Fruit fly (Drosophila melanogaster) whole organism, wandering third instar larva: ENCODE data around the gene PolrMT.

Source experiments
- Abd-B ChIP-seq: fragments of >200 bp; optimal IDR thresholded peaks from 2 replicates; lab custom pipeline; 2017; ENCODE audit warnings: missing biosample characterization, missing genetic modification characterization
- CG9705 ChIP-seq: fragments of 200-800 bp; sonication (Bioruptor generic); optimal IDR thresholded peaks from 2 replicates; lab custom pipeline; 2018; ENCODE audit warnings: missing biosample characterization, mild to moderate bottlenecking, missing genetic modification characterization
- CrebA ChIP-seq: fragments of 200-800 bp; sonication (Bioruptor generic); optimal IDR thresholded peaks from 2 replicates; lab custom pipeline; 2016; ENCODE audit warnings: missing biosample characterization, mild to moderate bottlenecking, missing genetic modification characterization, borderline replicate concordance
- Dif ChIP-seq: fragments of 200-275, 200-300 bp; sonication (Bioruptor generic); optimal IDR thresholded peaks from 2 replicates; lab custom pipeline; 2018; ENCODE audit warnings: missing biosample characterization, missing genetic modification characterization; ENCODE audit not compliant: partially characterized antibody
- GATAd ChIP-seq: sonication (Bioruptor generic); optimal IDR thresholded peaks from 2 replicates; lab custom pipeline; 2016; ENCODE audit warnings: missing biosample characterization, missing genetic modification characterization
- HLH106 ChIP-seq: fragments of 200-800 bp; optimal IDR thresholded peaks from 3 replicates; lab custom pipeline; 2019; ENCODE audit warnings: missing biosample characterization, mild to moderate bottlenecking, missing genetic modification characterization, moderate library complexity
- Hr83 ChIP-seq: fragments of 200-300 bp; sonication (Bioruptor generic); optimal IDR thresholded peaks from 2 replicates; lab custom pipeline; 2016; ENCODE audit warnings: missing biosample characterization, mild to moderate bottlenecking, missing genetic modification characterization, moderate library complexity; ENCODE audit not compliant: poor library complexity, severe bottlenecking
- Jra ChIP-seq: sonication (Bioruptor generic); optimal IDR thresholded peaks from 2 replicates; lab custom pipeline; 2016; ENCODE audit warnings: missing biosample characterization, missing genetic modification characterization
- Mio ChIP-seq: sonication (Bioruptor generic); optimal IDR thresholded peaks from 2 replicates; lab custom pipeline; 2016; ENCODE audit warnings: missing biosample characterization, missing genetic modification characterization
- Myc ChIP-seq: fragments of >200 bp; optimal IDR thresholded peaks from 2 replicates; lab custom pipeline; 2017
- N ChIP-seq: fragments of >200 bp; optimal IDR thresholded peaks from 2 replicates; lab custom pipeline; 2018; ENCODE audit warnings: missing biosample characterization, missing external identifiers, missing genetic modification characterization
- OdsH ChIP-seq: fragments of 200-800 bp; sonication (Bioruptor generic); optimal IDR thresholded peaks from 2 replicates; lab custom pipeline; 2016; ENCODE audit warnings: missing biosample characterization, mild to moderate bottlenecking, missing genetic modification characterization
- Rel ChIP-seq, 2 experiments: fragments of 200-800 bp; sonication (Bioruptor generic) in 1 of 2; optimal IDR thresholded peaks; 2 replicates in 1 of 2; 3 replicates in 1 of 2; lab custom pipeline; 2016 to 2019; ENCODE audit warnings: mild to moderate bottlenecking in 2 of 2, missing biosample characterization in 2 of 2, missing genetic modification characterization in 2 of 2, moderate library complexity in 1 of 2
- Sp1 ChIP-seq: fragments of 200-800 bp; sonication (Bioruptor generic); optimal IDR thresholded peaks from 3 replicates; lab custom pipeline; 2019; ENCODE audit warnings: missing biosample characterization, mild to moderate bottlenecking, missing genetic modification characterization, moderate library complexity
- br ChIP-seq: fragments of 200-800 bp; sonication (Bioruptor generic); optimal IDR thresholded peaks from 2 replicates; lab custom pipeline; 2016; ENCODE audit warnings: missing biosample characterization, missing genetic modification characterization
- dl ChIP-seq, 2 experiments: fragments of 175-275, 200-275 bp in 1 of 2; fragments of 200-275 bp in 1 of 2; sonication (Bioruptor generic); optimal IDR thresholded peaks; lab custom pipeline; 2018; ENCODE audit warnings: mild to moderate bottlenecking in 2 of 2, missing biosample characterization in 2 of 2, missing genetic modification characterization in 2 of 2, moderate library complexity in 2 of 2; ENCODE audit not compliant: partially characterized antibody in 2 of 2, insufficient read depth in 1 of 2
- dsf ChIP-seq: sonication (Bioruptor generic); optimal IDR thresholded peaks from 2 replicates; lab custom pipeline; 2016; ENCODE audit warnings: missing biosample characterization, missing genetic modification characterization, borderline replicate concordance
- ey ChIP-seq: fragments of 200-800 bp; sonication (Bioruptor generic); optimal IDR thresholded peaks from 2 replicates; lab custom pipeline; 2016; ENCODE audit warnings: missing biosample characterization, missing genetic modification characterization
- foxo ChIP-seq, 2 experiments: fragments of 200-800 bp; sonication (Bioruptor generic); optimal IDR thresholded peaks; 2 replicates in 1 of 2; 3 replicates in 1 of 2; lab custom pipeline; 2016 to 2017; ENCODE audit warnings: missing biosample characterization in 2 of 2, missing genetic modification characterization in 2 of 2
- fru ChIP-seq: fragments of 200-800 bp; sonication (Bioruptor generic); optimal IDR thresholded peaks from 3 replicates; lab custom pipeline; 2016; ENCODE audit warnings: missing biosample characterization, mild to moderate bottlenecking, missing genetic modification characterization
- h ChIP-seq: fragments of 200-800 bp; sonication (Bioruptor generic); optimal IDR thresholded peaks from 3 replicates; lab custom pipeline; 2016; ENCODE audit warnings: missing biosample characterization, mild to moderate bottlenecking, missing genetic modification characterization
- jim ChIP-seq: fragments of 175-275, 200-325 bp; sonication (Bioruptor generic); optimal IDR thresholded peaks from 2 replicates; lab custom pipeline; 2016; ENCODE audit warnings: missing biosample characterization, mild to moderate bottlenecking, missing genetic modification characterization
- lola ChIP-seq: fragments of >200 bp; optimal IDR thresholded peaks from 2 replicates; lab custom pipeline; 2017; ENCODE audit warnings: missing biosample characterization, missing genetic modification characterization
- psq ChIP-seq: fragments of 200-800 bp; sonication (Bioruptor generic); optimal IDR thresholded peaks from 3 replicates; lab custom pipeline; 2017; ENCODE audit warnings: missing biosample characterization, mild to moderate bottlenecking, missing genetic modification characterization, moderate library complexity
- rgr ChIP-seq: fragments of 200-800 bp; sonication (Bioruptor generic); optimal IDR thresholded peaks from 3 replicates; lab custom pipeline; 2016; ENCODE audit warnings: missing biosample characterization, mild to moderate bottlenecking, missing genetic modification characterization
- sage ChIP-seq: fragments of 200-800 bp; sonication (Bioruptor generic); optimal IDR thresholded peaks from 2 replicates; lab custom pipeline; 2016; ENCODE audit warnings: missing biosample characterization, mild to moderate bottlenecking, missing genetic modification characterization
- sv ChIP-seq: fragments of 200-800 bp; sonication (Bioruptor generic); optimal IDR thresholded peaks from 3 replicates; lab custom pipeline; 2016; ENCODE audit warnings: missing biosample characterization, missing genetic modification characterization
- usp ChIP-seq: fragments of >200 bp; optimal IDR thresholded peaks from 2 replicates; lab custom pipeline; 2017; ENCODE audit warnings: missing biosample characterization, missing genetic modification characterization
- woc ChIP-seq: sonication (Bioruptor generic); optimal IDR thresholded peaks from 2 replicates; lab custom pipeline; 2016; ENCODE audit warnings: missing biosample characterization, mild to moderate bottlenecking, missing genetic modification characterization

The PolrMT gene

DNA sequence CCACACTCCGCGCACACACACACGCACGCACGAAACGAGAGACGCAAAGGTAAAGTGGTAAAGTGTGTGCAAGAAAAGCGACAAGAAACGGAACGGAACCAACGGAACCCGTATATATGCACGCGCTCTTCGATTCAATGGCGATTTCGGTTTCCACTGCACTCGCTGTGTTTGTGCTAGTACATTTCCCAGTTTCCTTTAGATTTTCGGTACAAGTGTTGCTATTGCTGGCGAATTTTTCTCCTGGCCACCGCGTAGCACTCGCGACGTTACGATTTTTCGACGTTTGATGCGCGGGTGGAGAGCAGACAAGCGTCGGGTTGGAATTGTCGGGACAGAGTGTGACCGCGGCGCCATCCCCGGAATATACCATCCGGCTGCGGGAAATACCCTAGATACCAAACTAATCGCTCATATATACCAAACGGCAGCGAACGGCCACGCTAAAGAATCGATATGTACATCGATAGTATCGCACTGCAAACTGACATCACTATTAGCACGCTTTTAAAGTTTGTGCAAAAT is 30.6 kb downstream of the PolrMT start, which contains the start of the genes S and ast:
TSS of gene S (minus strand) at position 347 of the 525 bp plus-strand sequence.
TSS of gene ast (plus strand) at position 480 of the 525 bp plus-strand sequence.
- TF ChIP-seq Rel (GFP tag; optimal IDR thresholded peaks at IDR 0.05; lab: Kevin White, UChicago) (no peak), Rel (tag; optimal IDR thresholded peaks at IDR 0.05; lab: Kevin White, UChicago) (peak; percentile 89), GATAd (no peak), usp (no peak), fru (GFP tag; lab: Kevin White, UChicago) (peak; percentile 6), psq (peak; percentile 79), foxo (GFP tag; optimal IDR thresholded peaks at IDR 0.05; lab: Kevin White, UChicago) (peak in 1 of 2 experiments; percentile 28), Hr83 (GFP tag; lab: Kevin White, UChicago) (peak; percentile 68), jim (no peak), HLH106 (tag; lab: Kevin White, UChicago) (peak; percentile 19), rgr (GFP tag; lab: Kevin White, UChicago) (peak; percentile 43), Dif (GFP tag; lab: Kevin White, UChicago) (peak; percentile 28), Sp1 (GFP tag; lab: Kevin White, UChicago) (peak; percentile 61), OdsH (GFP tag; lab: Kevin White, UChicago) (peak; percentile 18)

DNA sequence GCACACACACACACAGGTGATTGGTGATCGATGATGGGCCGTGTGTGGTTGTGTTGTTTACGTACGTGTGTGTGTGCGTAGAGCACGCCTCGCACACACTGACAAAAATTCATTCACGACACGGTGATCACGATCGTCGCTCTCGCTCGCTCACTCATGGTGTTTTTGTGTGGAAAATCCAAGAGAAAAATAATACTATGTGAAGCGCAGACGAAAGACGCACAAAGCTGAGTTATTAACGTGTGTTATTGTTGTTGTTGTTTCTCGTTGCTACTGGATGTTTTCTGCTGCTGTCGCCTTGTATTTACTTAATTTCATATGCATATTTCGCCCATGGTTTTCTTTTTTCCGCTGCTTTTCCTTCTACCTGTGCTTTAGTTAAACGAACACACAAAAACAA is 31.1 kb downstream of the PolrMT start:
- TF ChIP-seq sv (GFP tag; lab: Kevin White, UChicago) = no peak
- no peak for TF ChIP-seq Hr83 (GFP tag; lab: Kevin White, UChicago)
- no peak for TF ChIP-seq GATAd
- TF ChIP-seq woc (GFP tag; lab: Kevin White, UChicago) = no peak
- peak; percentile 67 for TF ChIP-seq N (GFP tag; lab: Kevin White, UChicago)
- peak; percentile 16 for TF ChIP-seq rgr (GFP tag; lab: Kevin White, UChicago)
- no peak for TF ChIP-seq Mio (GFP tag; lab: Kevin White, UChicago)
- TF ChIP-seq h (GFP tag; lab: Kevin White, UChicago) = peak; percentile 22
- TF ChIP-seq Abd-B (GFP tag; lab: Kevin White, UChicago) = peak; percentile 17
- TF ChIP-seq Rel (GFP tag; optimal IDR thresholded peaks at IDR 0.05; lab: Kevin White, UChicago) = no peak
- TF ChIP-seq Rel (tag; optimal IDR thresholded peaks at IDR 0.05; lab: Kevin White, UChicago) = no peak
- no peak for TF ChIP-seq br (GFP tag; lab: Kevin White, UChicago)
- TF ChIP-seq CG9705 (GFP tag; lab: Kevin White, UChicago) = no peak
- no peak for TF ChIP-seq CrebA (GFP tag; lab: Kevin White, UChicago)

DNA sequence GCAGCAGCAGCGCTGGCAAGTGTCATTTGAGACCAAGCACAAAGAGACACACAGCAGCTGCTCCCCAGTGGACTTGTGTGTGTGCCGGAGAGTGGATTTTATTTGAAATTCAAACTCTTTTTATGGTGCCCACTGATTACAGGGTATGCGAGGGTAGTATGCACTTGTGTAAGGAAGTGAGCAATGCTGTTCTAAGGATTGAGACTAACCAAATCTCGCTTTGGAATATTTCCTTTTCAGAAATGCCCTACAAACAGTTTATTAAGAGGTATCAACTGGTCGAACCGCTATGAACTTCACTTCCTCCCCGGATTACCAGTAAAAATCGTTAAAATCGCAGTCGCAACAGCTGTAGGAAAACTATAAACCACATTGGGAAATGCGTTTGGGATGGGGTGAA is 32.4 kb downstream of the PolrMT start:
- no peak for TF ChIP-seq usp
- TF ChIP-seq sv (GFP tag; lab: Kevin White, UChicago) = peak; percentile 76
- TF ChIP-seq Mio (GFP tag; lab: Kevin White, UChicago) = no peak
- no peak for TF ChIP-seq Dif (GFP tag; lab: Kevin White, UChicago)
- TF ChIP-seq Rel (GFP tag; optimal IDR thresholded peaks at IDR 0.05; lab: Kevin White, UChicago) = no peak
- TF ChIP-seq Rel (tag; optimal IDR thresholded peaks at IDR 0.05; lab: Kevin White, UChicago) = no peak
- TF ChIP-seq h (GFP tag; lab: Kevin White, UChicago) = peak; percentile 59
- TF ChIP-seq OdsH (GFP tag; lab: Kevin White, UChicago) = peak; percentile 30
- TF ChIP-seq br (GFP tag; lab: Kevin White, UChicago) = peak; percentile 49
- TF ChIP-seq psq = peak; percentile 25
- no peak for TF ChIP-seq N (GFP tag; lab: Kevin White, UChicago)
- TF ChIP-seq CG9705 (GFP tag; lab: Kevin White, UChicago) = no peak
- TF ChIP-seq ey = peak; percentile 53
- TF ChIP-seq dl (GFP tag; optimal IDR thresholded peaks at IDR 0.05; lab: Kevin White, UChicago; ENCODE audit: insufficient read depth in 1 of 2, partially characterized antibody in 2 of 2) = no peak
- peak; percentile 49 for TF ChIP-seq fru (GFP tag; lab: Kevin White, UChicago)
- peak in 1 of 2 experiments; percentile 73 for TF ChIP-seq foxo (GFP tag; optimal IDR thresholded peaks at IDR 0.05; lab: Kevin White, UChicago)
- TF ChIP-seq GATAd = no peak
- TF ChIP-seq sage (GFP tag; lab: Kevin White, UChicago) = no peak
- no peak for TF ChIP-seq lola
- peak; percentile 8 for TF ChIP-seq Sp1 (GFP tag; lab: Kevin White, UChicago)
- peak; percentile 50 for TF ChIP-seq rgr (GFP tag; lab: Kevin White, UChicago)
- peak; percentile 30 for TF ChIP-seq HLH106 (tag; lab: Kevin White, UChicago)
- no peak for TF ChIP-seq Jra (GFP tag; lab: Kevin White, UChicago)
- TF ChIP-seq dsf (GFP tag; lab: Kevin White, UChicago) = no peak
- TF ChIP-seq Myc = no peak
